Fruit fly (Drosophila melanogaster): Measurements from ENCODE around the gene CG13733.

CG13733 gene

dm6 chr3L:17433555-17433954 lies 45.2 kb downstream of the CG13733 start, which contains the start of the genes Coq4 and CG32176 (continued):
- TF ChIP-seq Sin3A (optimal IDR thresholded peaks at IDR 0.05) (no peak), CG6654 (GFP tag; optimal IDR thresholded peaks at IDR 0.05) (peak; percentile 87), tin (GFP tag; optimal IDR thresholded peaks at IDR 0.05) (peak; percentile 99), tgo (GFP tag; IDR thresholded peaks at IDR 0.05) (peak; percentile 98), CG12391 (tag; optimal IDR thresholded peaks at IDR 0.05) (peak; percentile 99), Xbp1 (GFP tag; optimal IDR thresholded peaks at IDR 0.05) (peak; percentile 99), kah (GFP tag; optimal IDR thresholded peaks at IDR 0.05) (peak; percentile 90), CG9817 (tag; optimal IDR thresholded peaks at IDR 0.05) (peak; percentile 99), nau (GFP tag; optimal IDR thresholded peaks at IDR 0.05) (peak; percentile 93), CG31365 (tag; optimal IDR thresholded peaks at IDR 0.05) (peak; percentile 85), CG9215 (GFP tag; IDR thresholded peaks at IDR 0.05) (peak; percentile 97), CG15269 (tag; optimal IDR thresholded peaks at IDR 0.05) (peak; percentile 98), tap (tag; optimal IDR thresholded peaks at IDR 0.05) (peak; percentile 97), NC2α (GFP tag; optimal IDR thresholded peaks at IDR 0.05) (peak; percentile 96), fd102C (GFP tag; optimal IDR thresholded peaks at IDR 0.05) (peak; percentile 81), Bgb (GFP tag; IDR thresholded peaks at IDR 0.05; ENCODE audit: partially characterized antibody) (peak; percentile 77), Doc3 (GFP tag; IDR thresholded peaks at IDR 0.05; ENCODE audit: partially characterized antibody) (no peak), unc-4 (GFP tag; IDR thresholded peaks at IDR 0.05; ENCODE audit: partially characterized antibody) (peak; percentile 55; the same call in 1 of the 2 replicates), CG43689 (GFP tag; IDR thresholded peaks at IDR 0.05) (peak; percentile 94), chm (GFP tag; IDR thresholded peaks at IDR 0.05) (peak; percentile 98), Mrtf (GFP tag; IDR thresholded peaks at IDR 0.05) (peak; percentile 98), CG6813 (GFP tag; optimal IDR thresholded peaks at IDR 0.05) (peak; percentile 96), CG18764 (GFP tag; optimal IDR thresholded peaks at IDR 0.05) (peak; percentile 98), Hr3 (GFP tag; optimal IDR thresholded peaks at IDR 0.05) (peak; percentile 99), CG7987 (GFP tag; optimal IDR thresholded peaks at IDR 0.05) (peak; percentile 95), gsb-n (tag; optimal IDR thresholded peaks at IDR 0.05) (peak; percentile 96), CG30431 (GFP tag; optimal IDR thresholded peaks at IDR 0.05) (peak; percentile 97), mam (GFP tag; optimal IDR thresholded peaks at IDR 0.05) (peak; percentile 99), Tbp (GFP tag; optimal IDR thresholded peaks at IDR 0.05) (no peak), CG5245 (GFP tag; optimal IDR thresholded peaks at IDR 0.05) (peak; percentile 97), CG8281 (tag; optimal IDR thresholded peaks at IDR 0.05) (peak; percentile 89), rib (GFP tag; IDR thresholded peaks at IDR 0.05) (peak; percentile 98), Trl (optimal IDR thresholded peaks at IDR 0.05) (no peak), Trl (GFP tag; optimal IDR thresholded peaks at IDR 0.05) (peak; percentile 99), CG8290 (GFP tag; optimal IDR thresholded peaks at IDR 0.05) (peak; percentile 97), CG8290 (tag; optimal IDR thresholded peaks at IDR 0.05) (peak; percentile 85 to 99), dmrt99B (tag; optimal IDR thresholded peaks at IDR 0.05) (peak; percentile 97), CG8089 (GFP tag; optimal IDR thresholded peaks at IDR 0.05) (peak; percentile 97), peb (GFP tag; IDR thresholded peaks at IDR 0.05) (peak; percentile 96), CG10274 (GFP tag; optimal IDR thresholded peaks at IDR 0.05) (peak; percentile 88), slbo (GFP tag; IDR thresholded peaks at IDR 0.05) (peak; percentile 99), Hey (tag; optimal IDR thresholded peaks at IDR 0.05) (peak; percentile 81), CG12155 (GFP tag; optimal IDR thresholded peaks at IDR 0.05) (peak; percentile 98), kni (GFP tag; optimal IDR thresholded peaks at IDR 0.05) (peak; percentile 76), CG32772 (GFP tag; IDR thresholded peaks at IDR 0.05) (peak; percentile 98), Atf6 (GFP tag; IDR thresholded peaks at IDR 0.05) (peak; percentile 97), CG16779 (GFP tag; IDR thresholded peaks at IDR 0.05) (peak; percentile 97), insv (GFP tag; optimal IDR thresholded peaks at IDR 0.05) (peak in 1 of 2 experiments; percentile 74), CG4854 (GFP tag; optimal IDR thresholded peaks at IDR 0.05) (peak; percentile 98), lov (optimal IDR thresholded peaks at IDR 0.05) (no peak), lov (GFP tag; IDR thresholded peaks at IDR 0.05) (peak; percentile 96), prd (optimal IDR thresholded peaks at IDR 0.05) (no peak), prd (GFP tag; IDR thresholded peaks at IDR 0.05) (peak; percentile 99)
